Worm (Caenorhabditis elegans): ENCODE measurements around the gene abhd-14.
A peak's percentile ranks its signal among the peaks of the same experiment; 100 is the strongest.

Gene abhd-14

ce11 chrIV:1029939-1030338, at the start of gene abhd-14:
abhd-14 (minus strand) TSS chrIV:1030039.
- no peak for TF ChIP-seq aly-1 (tag; optimal IDR thresholded peaks at IDR 0.05)
- no peak for TF ChIP-seq hmg-4 (GFP tag; optimal IDR thresholded peaks at IDR 0.05)
- no peak for TF ChIP-seq B0310.2 (tag; optimal IDR thresholded peaks at IDR 0.05)
- TF ChIP-seq scrt-1 (GFP tag; IDR thresholded peaks at IDR 0.05) = no peak
- TF ChIP-seq hmbx-1 (tag; optimal IDR thresholded peaks at IDR 0.05) = no peak
- TF ChIP-seq ama-1 (optimal IDR thresholded peaks at IDR 0.05) = no peak

- TF ChIP-seq flt-1 (GFP tag; IDR thresholded peaks at IDR 0.05) (no peak), pes-1 (GFP tag; IDR thresholded peaks at IDR 0.05) (no peak), B0310.2 (tag; optimal IDR thresholded peaks at IDR 0.05) (no peak), ets-7 (tag; optimal IDR thresholded peaks at IDR 0.05) (no peak), hmg-4 (GFP tag; optimal IDR thresholded peaks at IDR 0.05) (no peak), scrt-1 (GFP tag; IDR thresholded peaks at IDR 0.05) (no peak), F13C5.2 (tag; optimal IDR thresholded peaks at IDR 0.05) (no peak), tra-4 (tag; optimal IDR thresholded peaks at IDR 0.05) (no peak), ceh-36 (tag; optimal IDR thresholded peaks at IDR 0.05) (no peak), tbx-37 (GFP tag; conservative IDR thresholded peaks at IDR 0.05) (no peak), hmbx-1 (tag; optimal IDR thresholded peaks at IDR 0.05) (no peak), sea-1 (GFP tag; conservative IDR thresholded peaks at IDR 0.05) (no peak), aly-1 (tag; optimal IDR thresholded peaks at IDR 0.05) (no peak), ama-1 (optimal IDR thresholded peaks at IDR 0.05) (no peak), ceh-13 (GFP tag; optimal IDR thresholded peaks at IDR 0.05) (no peak), tbx-11 (GFP tag; IDR thresholded peaks at IDR 0.05) (no peak)
Measured at ce11 chrIV:1075484-1075883, 45.6 kb upstream of the abhd-14 start.

- no peak for TF ChIP-seq ama-1 (optimal IDR thresholded peaks at IDR 0.05)
- TF ChIP-seq tra-4 (tag; optimal IDR thresholded peaks at IDR 0.05) = no peak
- TF ChIP-seq hnd-1 (tag; optimal IDR thresholded peaks at IDR 0.05) = no peak
- TF ChIP-seq hmg-4 (GFP tag; optimal IDR thresholded peaks at IDR 0.05) = no peak
- TF ChIP-seq aly-1 (tag; optimal IDR thresholded peaks at IDR 0.05) = no peak
- no peak for TF ChIP-seq sea-1 (GFP tag; conservative IDR thresholded peaks at IDR 0.05)
- TF ChIP-seq F13C5.2 (tag; optimal IDR thresholded peaks at IDR 0.05) = no peak
- TF ChIP-seq B0310.2 (tag; optimal IDR thresholded peaks at IDR 0.05) = no peak
- TF ChIP-seq scrt-1 (GFP tag; IDR thresholded peaks at IDR 0.05) = no peak
Measured at ce11 chrIV:1074069-1074468, 44.2 kb upstream of the abhd-14 start.

- TF ChIP-seq tbx-37 (GFP tag; conservative IDR thresholded peaks at IDR 0.05) = no peak
- no peak for TF ChIP-seq tbx-11 (GFP tag; IDR thresholded peaks at IDR 0.05)
Measured at ce11 chrIV:1070383-1070782, 40.5 kb upstream of the abhd-14 start.

- TF ChIP-seq tbx-11 (GFP tag; IDR thresholded peaks at IDR 0.05) (no peak), hmg-4 (GFP tag; optimal IDR thresholded peaks at IDR 0.05) (no peak), pes-1 (GFP tag; IDR thresholded peaks at IDR 0.05) (no peak), sea-1 (GFP tag; conservative IDR thresholded peaks at IDR 0.05) (no peak), tbx-37 (GFP tag; conservative IDR thresholded peaks at IDR 0.05) (no peak), hmbx-1 (tag; optimal IDR thresholded peaks at IDR 0.05) (no peak)
Measured at ce11 chrIV:1068730-1069244, 38.9 kb upstream of the abhd-14 start.

ce11 chrIV:1067430-1067829, 37.6 kb upstream of the abhd-14 start, which contains the start of gene znf-782:
znf-782 (minus strand) TSS chrIV:1067525.
- TF ChIP-seq sea-1 (GFP tag; conservative IDR thresholded peaks at IDR 0.05) = no peak
- TF ChIP-seq hmg-4 (GFP tag; optimal IDR thresholded peaks at IDR 0.05) = peak; percentile 5

ce11 chrIV:1065569-1065968, 35.7 kb upstream of the abhd-14 start:
- TF ChIP-seq ceh-36 (tag; optimal IDR thresholded peaks at IDR 0.05) = no peak
- TF ChIP-seq pes-1 (GFP tag; IDR thresholded peaks at IDR 0.05) = no peak
- TF ChIP-seq tbx-37 (GFP tag; conservative IDR thresholded peaks at IDR 0.05) = no peak
- TF ChIP-seq sea-1 (GFP tag; conservative IDR thresholded peaks at IDR 0.05) = no peak
- TF ChIP-seq ets-7 (tag; optimal IDR thresholded peaks at IDR 0.05) = no peak
- no peak for TF ChIP-seq flt-1 (GFP tag; IDR thresholded peaks at IDR 0.05)
- TF ChIP-seq ceh-13 (GFP tag; optimal IDR thresholded peaks at IDR 0.05) = no peak
- TF ChIP-seq ama-1 (optimal IDR thresholded peaks at IDR 0.05) = no peak
- TF ChIP-seq hnd-1 (tag; optimal IDR thresholded peaks at IDR 0.05) = no peak
- TF ChIP-seq hmbx-1 (tag; optimal IDR thresholded peaks at IDR 0.05) = no peak
- TF ChIP-seq tra-4 (tag; optimal IDR thresholded peaks at IDR 0.05) = no peak
- no peak for TF ChIP-seq scrt-1 (GFP tag; IDR thresholded peaks at IDR 0.05)
- TF ChIP-seq aly-1 (tag; optimal IDR thresholded peaks at IDR 0.05) = no peak
- TF ChIP-seq B0310.2 (tag; optimal IDR thresholded peaks at IDR 0.05) = no peak
- no peak for TF ChIP-seq hmg-4 (GFP tag; optimal IDR thresholded peaks at IDR 0.05)
- no peak for TF ChIP-seq F13C5.2 (tag; optimal IDR thresholded peaks at IDR 0.05)
- TF ChIP-seq tbx-11 (GFP tag; IDR thresholded peaks at IDR 0.05) = no peak

ce11 chrIV:1064289-1064848, 34.5 kb upstream of the abhd-14 start:
- TF ChIP-seq tra-4 (tag; optimal IDR thresholded peaks at IDR 0.05) = no peak

- TF ChIP-seq hmbx-1 (tag; optimal IDR thresholded peaks at IDR 0.05) = no peak
- no peak for TF ChIP-seq pes-1 (GFP tag; IDR thresholded peaks at IDR 0.05)
- no peak for TF ChIP-seq ceh-13 (GFP tag; optimal IDR thresholded peaks at IDR 0.05)
- no peak for TF ChIP-seq hnd-1 (tag; optimal IDR thresholded peaks at IDR 0.05)
- no peak for TF ChIP-seq ama-1 (optimal IDR thresholded peaks at IDR 0.05)
- TF ChIP-seq scrt-1 (GFP tag; IDR thresholded peaks at IDR 0.05) = no peak
- TF ChIP-seq tra-4 (tag; optimal IDR thresholded peaks at IDR 0.05) = no peak
- TF ChIP-seq B0310.2 (tag; optimal IDR thresholded peaks at IDR 0.05) = no peak
- TF ChIP-seq tbx-11 (GFP tag; IDR thresholded peaks at IDR 0.05) = no peak
- no peak for TF ChIP-seq F13C5.2 (tag; optimal IDR thresholded peaks at IDR 0.05)
- no peak for TF ChIP-seq hmg-4 (GFP tag; optimal IDR thresholded peaks at IDR 0.05)
- TF ChIP-seq aly-1 (tag; optimal IDR thresholded peaks at IDR 0.05) = no peak
- TF ChIP-seq ets-7 (tag; optimal IDR thresholded peaks at IDR 0.05) = no peak
- no peak for TF ChIP-seq sea-1 (GFP tag; conservative IDR thresholded peaks at IDR 0.05)
- no peak for TF ChIP-seq flt-1 (GFP tag; IDR thresholded peaks at IDR 0.05)
- TF ChIP-seq tbx-37 (GFP tag; conservative IDR thresholded peaks at IDR 0.05) = no peak
- TF ChIP-seq ceh-36 (tag; optimal IDR thresholded peaks at IDR 0.05) = no peak
Measured at ce11 chrIV:1063058-1063457, 33.2 kb upstream of the abhd-14 start.
